Worm (Caenorhabditis elegans) whole organism, early embryonic: ENCODE results near the gene F29B9.5.

ENCODE experiments used
- B0310.2 ChIP-seq: sonication (generic microtip); optimal IDR thresholded peaks from 2 replicates; lab custom pipeline; 2016; ENCODE audit warnings: mild to moderate bottlenecking, missing genetic modification characterization, missing compliant biosample characterization
- F13C5.2 ChIP-seq: sonication (generic microtip); optimal IDR thresholded peaks from 2 replicates; lab custom pipeline; 2017; ENCODE audit warnings: mild to moderate bottlenecking, missing genetic modification characterization, inconsistent platforms, missing compliant biosample characterization
- aly-1 ChIP-seq: sonication (generic microtip); optimal IDR thresholded peaks from 2 replicates; lab custom pipeline; 2016; ENCODE audit warnings: missing genetic modification characterization, missing compliant biosample characterization
- ama-1 ChIP-seq: fragments of 150-350 bp; optimal IDR thresholded peaks from 2 replicates; lab custom pipeline; 2014
- ceh-13 ChIP-seq: fragments of 200-800 bp; sonication (Bioruptor generic); optimal IDR thresholded peaks from 2 replicates; lab custom pipeline; 2018; ENCODE audit warnings: mild to moderate bottlenecking, missing genetic modification characterization, missing compliant biosample characterization
- ceh-36 ChIP-seq: sonication (generic microtip); optimal IDR thresholded peaks from 2 replicates; lab custom pipeline; 2016; ENCODE audit warnings: missing genetic modification characterization, inconsistent platforms, missing compliant biosample characterization
- ets-7 ChIP-seq: sonication (generic microtip); optimal IDR thresholded peaks from 2 replicates; lab custom pipeline; 2016; ENCODE audit warnings: missing genotype, missing genetic modification characterization, missing compliant biosample characterization
- flt-1 ChIP-seq: fragments of 200-800 bp; sonication (Bioruptor generic); IDR thresholded peaks from 2 replicates; pipeline ENCODE4 v1.3.6; 2022; ENCODE audit warnings: missing genetic modification characterization, missing compliant biosample characterization
- hmbx-1 ChIP-seq: sonication (generic microtip); optimal IDR thresholded peaks from 2 replicates; lab custom pipeline; 2016; ENCODE audit warnings: mild to moderate bottlenecking, missing genetic modification characterization, missing compliant biosample characterization
- hmg-4 ChIP-seq: fragments of 200-800 bp; sonication (Bioruptor generic); optimal IDR thresholded peaks from 2 replicates; lab custom pipeline; 2018; ENCODE audit warnings: mild to moderate bottlenecking, missing genetic modification characterization, missing compliant biosample characterization
- hnd-1 ChIP-seq: sonication (generic microtip); optimal IDR thresholded peaks from 2 replicates; lab custom pipeline; 2016; ENCODE audit warnings: missing genetic modification characterization, missing compliant biosample characterization
- pes-1 ChIP-seq: fragments of 200-800 bp; sonication (Bioruptor generic); IDR thresholded peaks from 2 replicates; pipeline ENCODE4 v1.3.6; 2022; ENCODE audit warnings: missing genetic modification reagents, missing genetic modification characterization, missing compliant biosample characterization
- scrt-1 ChIP-seq: fragments of 200-800 bp; sonication (Bioruptor generic); IDR thresholded peaks from 2 replicates; pipeline ENCODE4 v1.3.6; 2022; ENCODE audit warnings: missing genetic modification characterization, missing compliant biosample characterization
- sea-1 ChIP-seq: fragments of 200-800 bp; sonication (Bioruptor generic); conservative IDR thresholded peaks from 2 replicates; pipeline ENCODE4 v1.3.6; 2022; ENCODE audit warnings: missing genetic modification characterization, missing compliant biosample characterization
- tbx-11 ChIP-seq: fragments of 200-800 bp; sonication (Bioruptor generic); IDR thresholded peaks from 2 replicates; pipeline ENCODE4 v1.3.6; 2022; ENCODE audit warnings: missing genetic modification characterization, missing compliant biosample characterization
- tbx-37 ChIP-seq: fragments of 200-800 bp; sonication (Bioruptor generic); conservative IDR thresholded peaks from 2 replicates; pipeline ENCODE4 v1.3.6; 2022; ENCODE audit warnings: missing genetic modification reagents, missing genetic modification characterization, missing compliant biosample characterization
- tra-4 ChIP-seq: sonication (generic microtip); optimal IDR thresholded peaks from 2 replicates; lab custom pipeline; 2017; ENCODE audit warnings: missing genetic modification characterization, missing compliant biosample characterization

The F29B9.5 gene

DNA sequence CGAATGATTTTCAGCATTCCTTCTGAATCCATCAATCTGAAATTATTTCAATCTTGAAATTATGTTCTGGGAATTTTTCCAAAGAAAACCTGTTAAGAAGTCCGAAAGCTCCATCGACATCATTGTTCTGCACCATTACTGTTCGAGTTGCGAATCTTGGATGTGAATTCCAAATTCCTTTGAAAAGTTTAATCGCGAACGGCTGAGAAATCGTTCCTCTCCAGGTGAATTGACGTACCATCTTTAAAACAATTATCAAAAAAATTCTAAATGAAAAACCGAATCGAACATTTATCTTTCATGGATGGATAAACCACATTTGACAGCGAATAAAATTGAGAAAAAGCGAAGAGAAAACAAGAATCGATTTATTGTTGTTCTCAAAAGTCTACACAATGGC, 7.1 kb downstream of the F29B9.5 start, which contains the start of gene mrps-21:
Gene mrps-21 (minus strand): TSS at position 241 of the 400 bp plus-strand sequence.
- TF ChIP-seq ama-1 (lab: Kevin White, UChicago) (no peak), ets-7 (tag; lab: Kevin White, UChicago) (no peak), hmg-4 (GFP tag; lab: Kevin White, UChicago) (no peak), pes-1 (GFP tag; lab: Robert Waterston, UW) (no peak), ceh-13 (GFP tag; lab: Kevin White, UChicago) (no peak), sea-1 (no peak), flt-1 (no peak), tbx-37 (GFP tag; lab: Robert Waterston, UW) (no peak), hnd-1 (tag; lab: Kevin White, UChicago) (no peak), aly-1 (tag; lab: Kevin White, UChicago) (no peak)

ce11 chrIV:4660151-4661041, 8.2 kb downstream of the F29B9.5 start, which contains the start of the genes F29B9.11 and jmjd-1.2:
Gene F29B9.11, minus strand, starts transcription at chrIV:4660201.
Gene jmjd-1.2, plus strand, starts transcription at chrIV:4660991.
- peak; percentile 61 for TF ChIP-seq hmg-4 (GFP tag; lab: Kevin White, UChicago)
- TF ChIP-seq B0310.2 = peak; percentile 56
- TF ChIP-seq ceh-13 (GFP tag; lab: Kevin White, UChicago) = peak; percentile 34
- peak; percentile 70 for TF ChIP-seq ets-7 (tag; lab: Kevin White, UChicago)
- TF ChIP-seq flt-1 = no peak
- TF ChIP-seq aly-1 (tag; lab: Kevin White, UChicago) = peak; percentile 21
- TF ChIP-seq F13C5.2 = peak; percentile 77
- peak; percentile 56 for TF ChIP-seq tra-4
- TF ChIP-seq sea-1 = peak; percentile 58; the same call in 1 of the 2 replicates
- TF ChIP-seq hnd-1 (tag; lab: Kevin White, UChicago) = no peak
- TF ChIP-seq hmbx-1 (tag; lab: Kevin White, UChicago) = peak; percentile 46
- TF ChIP-seq ceh-36 (tag; lab: Kevin White, UChicago) = no peak
- TF ChIP-seq pes-1 (GFP tag; lab: Robert Waterston, UW) = peak; percentile 63
- TF ChIP-seq tbx-11 (GFP tag; lab: Robert Waterston, UW) = no peak
- no peak for TF ChIP-seq ama-1 (lab: Kevin White, UChicago)
- 0 out of 2 replicates have a peak, but pooled peaks have one; percentile 48 for TF ChIP-seq tbx-37 (GFP tag; lab: Robert Waterston, UW)

DNA sequence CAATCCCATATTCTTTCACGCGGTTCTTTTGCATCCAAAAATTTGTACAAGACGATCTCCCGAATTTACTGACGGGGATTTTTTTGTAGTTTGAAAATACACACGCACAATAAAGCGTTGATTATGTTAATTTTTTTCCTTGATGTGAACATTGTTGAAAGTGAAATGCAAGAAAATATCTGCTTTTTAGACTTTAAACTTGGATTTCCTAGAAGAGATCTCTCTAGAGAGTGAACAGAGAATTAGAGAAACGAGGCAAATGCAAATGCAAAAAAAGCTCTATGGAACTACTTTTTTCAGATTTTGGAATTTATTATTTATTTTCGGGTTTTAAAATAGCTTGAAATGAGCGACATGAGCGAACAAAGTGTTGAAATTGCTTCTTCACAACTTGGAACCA, 12.9 kb downstream of the F29B9.5 start, which contains the start of gene F29B9.1:
Gene F29B9.1 (plus strand): TSS at position 301 of the 400 bp plus-strand sequence.
- TF ChIP-seq pes-1 (GFP tag; lab: Robert Waterston, UW) (no peak), B0310.2 (no peak), aly-1 (tag; lab: Kevin White, UChicago) (no peak), flt-1 (no peak), hmg-4 (GFP tag; lab: Kevin White, UChicago) (no peak), tra-4 (no peak), scrt-1 (no peak), F13C5.2 (no peak), ceh-13 (GFP tag; lab: Kevin White, UChicago) (no peak), hmbx-1 (tag; lab: Kevin White, UChicago) (no peak), tbx-11 (GFP tag; lab: Robert Waterston, UW) (no peak), hnd-1 (tag; lab: Kevin White, UChicago) (no peak), sea-1 (no peak), ama-1 (lab: Kevin White, UChicago) (no peak), tbx-37 (GFP tag; lab: Robert Waterston, UW) (no peak), ets-7 (tag; lab: Kevin White, UChicago) (no peak), ceh-36 (tag; lab: Kevin White, UChicago) (no peak)

DNA sequence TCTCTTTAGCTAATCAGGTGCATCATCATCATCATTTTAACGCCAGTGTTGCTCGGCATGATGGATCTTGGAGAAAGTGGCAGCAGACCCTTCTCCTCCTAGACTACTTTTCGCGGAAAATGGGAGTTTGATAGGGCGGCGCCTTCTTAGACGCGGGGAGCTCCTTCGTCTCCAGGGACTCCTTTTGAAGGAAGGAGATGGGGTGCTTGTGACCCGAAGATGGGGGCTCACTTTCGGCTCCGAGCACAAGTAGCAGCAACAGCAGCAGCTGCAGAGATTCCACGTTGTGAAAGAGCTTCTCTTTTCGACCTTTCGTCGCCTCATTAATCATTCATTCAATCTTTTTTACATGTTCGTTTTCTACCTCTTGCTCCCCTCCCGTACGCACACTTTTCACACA, 15.2 kb downstream of the F29B9.5 start:
- TF ChIP-seq hmg-4 (GFP tag; lab: Kevin White, UChicago) (no peak), hmbx-1 (tag; lab: Kevin White, UChicago) (no peak), ama-1 (lab: Kevin White, UChicago) (no peak), tra-4 (no peak), F13C5.2 (no peak)

ce11 chrIV:4667835-4668234, 15.6 kb downstream of the F29B9.5 start:
- TF ChIP-seq pes-1 (GFP tag; lab: Robert Waterston, UW) (no peak), aly-1 (tag; lab: Kevin White, UChicago) (no peak), F13C5.2 (no peak), ceh-36 (tag; lab: Kevin White, UChicago) (no peak), tra-4 (no peak), tbx-37 (GFP tag; lab: Robert Waterston, UW) (no peak), flt-1 (no peak), ceh-13 (GFP tag; lab: Kevin White, UChicago) (no peak), B0310.2 (no peak), ets-7 (tag; lab: Kevin White, UChicago) (no peak), sea-1 (no peak), hnd-1 (tag; lab: Kevin White, UChicago) (no peak), ama-1 (lab: Kevin White, UChicago) (no peak), hmg-4 (GFP tag; lab: Kevin White, UChicago) (no peak), scrt-1 (no peak), tbx-11 (GFP tag; lab: Robert Waterston, UW) (no peak), hmbx-1 (tag; lab: Kevin White, UChicago) (no peak)

DNA sequence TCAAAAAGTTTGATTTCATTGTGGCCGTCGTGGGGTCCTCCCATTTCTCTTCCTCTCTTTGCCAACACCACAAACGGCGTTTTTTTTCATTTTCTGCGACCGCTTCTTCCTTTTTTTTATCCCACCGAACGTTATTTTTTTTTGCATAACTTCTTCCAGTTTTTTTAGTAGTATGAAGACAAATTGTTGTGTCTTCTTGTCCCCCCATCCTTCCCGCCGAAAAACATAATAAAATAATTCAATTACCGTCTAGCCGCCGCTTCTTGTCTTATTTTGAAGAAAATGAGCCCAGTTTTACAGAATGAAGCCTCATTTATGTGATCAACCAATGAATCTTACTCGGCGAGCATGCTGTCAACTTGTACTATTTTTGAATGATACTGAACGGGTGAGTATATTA, 17.0 kb downstream of the F29B9.5 start, which contains the start of gene F29B9.12:
Gene F29B9.12 (plus strand): TSS at position 301 of the 400 bp plus-strand sequence.
- TF ChIP-seq tra-4 (no peak), ama-1 (lab: Kevin White, UChicago) (no peak), ceh-36 (tag; lab: Kevin White, UChicago) (no peak), tbx-11 (GFP tag; lab: Robert Waterston, UW) (no peak), sea-1 (no peak), tbx-37 (GFP tag; lab: Robert Waterston, UW) (no peak), hnd-1 (tag; lab: Kevin White, UChicago) (no peak), scrt-1 (no peak), F13C5.2 (no peak), hmbx-1 (tag; lab: Kevin White, UChicago) (no peak), aly-1 (tag; lab: Kevin White, UChicago) (no peak), hmg-4 (GFP tag; lab: Kevin White, UChicago) (no peak), ceh-13 (GFP tag; lab: Kevin White, UChicago) (no peak), ets-7 (tag; lab: Kevin White, UChicago) (no peak), pes-1 (GFP tag; lab: Robert Waterston, UW) (no peak), flt-1 (no peak), B0310.2 (no peak)
